Worm (Caenorhabditis elegans): ENCODE data around the gene Y65A5A.2.

ce11 chrIV:16403283-16403682 is 8.5 kb upstream of the Y65A5A.2 start:
- TF ChIP-seq tbx-8 (GFP tag; optimal IDR thresholded peaks at IDR 0.05) (no peak), unc-62 (GFP tag; optimal IDR thresholded peaks at IDR 0.05) (no peak), zip-8 (tag; optimal IDR thresholded peaks at IDR 0.05) (peak; percentile 87), snpc-4 (tag; optimal IDR thresholded peaks at IDR 0.05) (no peak), lsy-2 (tag; optimal IDR thresholded peaks at IDR 0.05) (no peak), ces-1 (GFP tag; optimal IDR thresholded peaks at IDR 0.05) (no peak)
